Worm (Caenorhabditis elegans): ENCODE measurements around the gene gbb-2.

The gbb-2 gene

ce11 chrIV:4513269-4513819, 6.8 kb upstream of the gbb-2 start, which contains the start of gene sar-1:
Gene sar-1 (minus strand): TSS chrIV:4513319.
- TF ChIP-seq sea-1 (GFP tag; conservative IDR thresholded peaks at IDR 0.05) (no peak), ets-7 (tag; optimal IDR thresholded peaks at IDR 0.05) (no peak), hmg-4 (GFP tag; optimal IDR thresholded peaks at IDR 0.05) (peak; percentile 46), pes-1 (GFP tag; IDR thresholded peaks at IDR 0.05) (no peak), ama-1 (optimal IDR thresholded peaks at IDR 0.05) (no peak), aly-1 (tag; optimal IDR thresholded peaks at IDR 0.05) (no peak), hmbx-1 (tag; optimal IDR thresholded peaks at IDR 0.05) (no peak), tbx-37 (GFP tag; conservative IDR thresholded peaks at IDR 0.05) (0 out of 2 replicates have a peak, but pooled peaks have one; percentile 15), flt-1 (GFP tag; IDR thresholded peaks at IDR 0.05) (peak; percentile 35; the same call in 1 of the 2 replicates), tra-4 (tag; optimal IDR thresholded peaks at IDR 0.05) (no peak), B0310.2 (tag; optimal IDR thresholded peaks at IDR 0.05) (no peak), hnd-1 (tag; optimal IDR thresholded peaks at IDR 0.05) (no peak), ceh-36 (tag; optimal IDR thresholded peaks at IDR 0.05) (no peak), scrt-1 (GFP tag; IDR thresholded peaks at IDR 0.05) (no peak), F13C5.2 (tag; optimal IDR thresholded peaks at IDR 0.05) (peak; percentile 6), tbx-11 (GFP tag; IDR thresholded peaks at IDR 0.05) (no peak), ceh-13 (GFP tag; optimal IDR thresholded peaks at IDR 0.05) (no peak)

- TF ChIP-seq hmg-4 (GFP tag; optimal IDR thresholded peaks at IDR 0.05) (no peak), tbx-37 (GFP tag; conservative IDR thresholded peaks at IDR 0.05) (no peak), tra-4 (tag; optimal IDR thresholded peaks at IDR 0.05) (no peak), ama-1 (optimal IDR thresholded peaks at IDR 0.05) (no peak), hnd-1 (tag; optimal IDR thresholded peaks at IDR 0.05) (no peak)
Measured at ce11 chrIV:4511259-4511890, 4.8 kb upstream of the gbb-2 start, which contains the start of the genes rfth-1 and ZK180.8. Gene rfth-1 (minus strand): TSS chrIV:4511309. Gene ZK180.8 (minus strand): TSS chrIV:4511724.

ce11 chrIV:4505078-4505477, 1.5 kb downstream of the gbb-2 start:
- no peak for TF ChIP-seq hmbx-1 (tag; optimal IDR thresholded peaks at IDR 0.05)
- no peak for TF ChIP-seq F13C5.2 (tag; optimal IDR thresholded peaks at IDR 0.05)
- no peak for TF ChIP-seq aly-1 (tag; optimal IDR thresholded peaks at IDR 0.05)
- no peak for TF ChIP-seq flt-1 (GFP tag; IDR thresholded peaks at IDR 0.05)
- no peak for TF ChIP-seq hmg-4 (GFP tag; optimal IDR thresholded peaks at IDR 0.05)
- TF ChIP-seq B0310.2 (tag; optimal IDR thresholded peaks at IDR 0.05) = no peak
- no peak for TF ChIP-seq ceh-36 (tag; optimal IDR thresholded peaks at IDR 0.05)
- no peak for TF ChIP-seq tbx-11 (GFP tag; IDR thresholded peaks at IDR 0.05)
- TF ChIP-seq pes-1 (GFP tag; IDR thresholded peaks at IDR 0.05) = no peak
- no peak for TF ChIP-seq ceh-13 (GFP tag; optimal IDR thresholded peaks at IDR 0.05)
- no peak for TF ChIP-seq ets-7 (tag; optimal IDR thresholded peaks at IDR 0.05)
- no peak for TF ChIP-seq tbx-37 (GFP tag; conservative IDR thresholded peaks at IDR 0.05)
- no peak for TF ChIP-seq hnd-1 (tag; optimal IDR thresholded peaks at IDR 0.05)
- no peak for TF ChIP-seq sea-1 (GFP tag; conservative IDR thresholded peaks at IDR 0.05)
- TF ChIP-seq tra-4 (tag; optimal IDR thresholded peaks at IDR 0.05) = no peak

ce11 chrIV:4490148-4490652, 16.3 kb downstream of the gbb-2 start, which contains the start of gene ZK180.7:
Gene ZK180.7 (plus strand): TSS chrIV:4490542.
- no peak for TF ChIP-seq sea-1 (GFP tag; conservative IDR thresholded peaks at IDR 0.05)
- no peak for TF ChIP-seq aly-1 (tag; optimal IDR thresholded peaks at IDR 0.05)
- TF ChIP-seq F13C5.2 (tag; optimal IDR thresholded peaks at IDR 0.05) = no peak
- TF ChIP-seq tbx-11 (GFP tag; IDR thresholded peaks at IDR 0.05) = no peak
- TF ChIP-seq ama-1 (optimal IDR thresholded peaks at IDR 0.05) = no peak
- no peak for TF ChIP-seq ceh-13 (GFP tag; optimal IDR thresholded peaks at IDR 0.05)

ce11 chrIV:4486738-4487137, 19.8 kb downstream of the gbb-2 start, which contains the start of gene trx-3:
Gene trx-3 (plus strand): TSS chrIV:4487028.
- TF ChIP-seq hnd-1 (tag; optimal IDR thresholded peaks at IDR 0.05) (no peak), ets-7 (tag; optimal IDR thresholded peaks at IDR 0.05) (no peak), tbx-37 (GFP tag; conservative IDR thresholded peaks at IDR 0.05) (no peak), tra-4 (tag; optimal IDR thresholded peaks at IDR 0.05) (no peak), scrt-1 (GFP tag; IDR thresholded peaks at IDR 0.05) (no peak), ama-1 (optimal IDR thresholded peaks at IDR 0.05) (no peak), ceh-13 (GFP tag; optimal IDR thresholded peaks at IDR 0.05) (no peak), flt-1 (GFP tag; IDR thresholded peaks at IDR 0.05) (no peak), B0310.2 (tag; optimal IDR thresholded peaks at IDR 0.05) (no peak), hmg-4 (GFP tag; optimal IDR thresholded peaks at IDR 0.05) (no peak), hmbx-1 (tag; optimal IDR thresholded peaks at IDR 0.05) (no peak), F13C5.2 (tag; optimal IDR thresholded peaks at IDR 0.05) (no peak), ceh-36 (tag; optimal IDR thresholded peaks at IDR 0.05) (no peak), pes-1 (GFP tag; IDR thresholded peaks at IDR 0.05) (no peak), aly-1 (tag; optimal IDR thresholded peaks at IDR 0.05) (no peak), sea-1 (GFP tag; conservative IDR thresholded peaks at IDR 0.05) (no peak), tbx-11 (GFP tag; IDR thresholded peaks at IDR 0.05) (no peak)

ce11 chrIV:4484555-4484954, 22.0 kb downstream of the gbb-2 start:
- TF ChIP-seq hmg-4 (GFP tag; optimal IDR thresholded peaks at IDR 0.05) = no peak
- TF ChIP-seq flt-1 (GFP tag; IDR thresholded peaks at IDR 0.05) = no peak
- no peak for TF ChIP-seq tra-4 (tag; optimal IDR thresholded peaks at IDR 0.05)
- no peak for TF ChIP-seq aly-1 (tag; optimal IDR thresholded peaks at IDR 0.05)
- TF ChIP-seq scrt-1 (GFP tag; IDR thresholded peaks at IDR 0.05) = no peak
- no peak for TF ChIP-seq ceh-13 (GFP tag; optimal IDR thresholded peaks at IDR 0.05)
- TF ChIP-seq sea-1 (GFP tag; conservative IDR thresholded peaks at IDR 0.05) = no peak
- no peak for TF ChIP-seq ama-1 (optimal IDR thresholded peaks at IDR 0.05)
- no peak for TF ChIP-seq ets-7 (tag; optimal IDR thresholded peaks at IDR 0.05)
- no peak for TF ChIP-seq B0310.2 (tag; optimal IDR thresholded peaks at IDR 0.05)
- TF ChIP-seq tbx-37 (GFP tag; conservative IDR thresholded peaks at IDR 0.05) = no peak
- no peak for TF ChIP-seq tbx-11 (GFP tag; IDR thresholded peaks at IDR 0.05)
- TF ChIP-seq F13C5.2 (tag; optimal IDR thresholded peaks at IDR 0.05) = no peak
- TF ChIP-seq ceh-36 (tag; optimal IDR thresholded peaks at IDR 0.05) = no peak
- TF ChIP-seq pes-1 (GFP tag; IDR thresholded peaks at IDR 0.05) = no peak

ce11 chrIV:4482531-4482930, 24.0 kb downstream of the gbb-2 start, which contains the start of gene M01H9.4:
Gene M01H9.4 (minus strand): TSS chrIV:4482909.
- no peak for TF ChIP-seq pes-1 (GFP tag; IDR thresholded peaks at IDR 0.05)
- no peak for TF ChIP-seq scrt-1 (GFP tag; IDR thresholded peaks at IDR 0.05)
- TF ChIP-seq F13C5.2 (tag; optimal IDR thresholded peaks at IDR 0.05) = no peak
- no peak for TF ChIP-seq B0310.2 (tag; optimal IDR thresholded peaks at IDR 0.05)
- TF ChIP-seq tbx-11 (GFP tag; IDR thresholded peaks at IDR 0.05) = no peak
- TF ChIP-seq ama-1 (optimal IDR thresholded peaks at IDR 0.05) = no peak
- no peak for TF ChIP-seq aly-1 (tag; optimal IDR thresholded peaks at IDR 0.05)
- no peak for TF ChIP-seq tbx-37 (GFP tag; conservative IDR thresholded peaks at IDR 0.05)
- TF ChIP-seq ceh-36 (tag; optimal IDR thresholded peaks at IDR 0.05) = no peak
- no peak for TF ChIP-seq sea-1 (GFP tag; conservative IDR thresholded peaks at IDR 0.05)
- TF ChIP-seq hmbx-1 (tag; optimal IDR thresholded peaks at IDR 0.05) = no peak
- TF ChIP-seq ets-7 (tag; optimal IDR thresholded peaks at IDR 0.05) = no peak
- TF ChIP-seq hnd-1 (tag; optimal IDR thresholded peaks at IDR 0.05) = no peak
- TF ChIP-seq ceh-13 (GFP tag; optimal IDR thresholded peaks at IDR 0.05) = no peak
- no peak for TF ChIP-seq tra-4 (tag; optimal IDR thresholded peaks at IDR 0.05)
- no peak for TF ChIP-seq hmg-4 (GFP tag; optimal IDR thresholded peaks at IDR 0.05)
- no peak for TF ChIP-seq flt-1 (GFP tag; IDR thresholded peaks at IDR 0.05)
